Fruit fly (Drosophila melanogaster): ENCODE results near the gene CG16826.
A peak's percentile ranks its signal among the peaks of the same experiment; 100 is the strongest.

Gene CG16826

DNA sequence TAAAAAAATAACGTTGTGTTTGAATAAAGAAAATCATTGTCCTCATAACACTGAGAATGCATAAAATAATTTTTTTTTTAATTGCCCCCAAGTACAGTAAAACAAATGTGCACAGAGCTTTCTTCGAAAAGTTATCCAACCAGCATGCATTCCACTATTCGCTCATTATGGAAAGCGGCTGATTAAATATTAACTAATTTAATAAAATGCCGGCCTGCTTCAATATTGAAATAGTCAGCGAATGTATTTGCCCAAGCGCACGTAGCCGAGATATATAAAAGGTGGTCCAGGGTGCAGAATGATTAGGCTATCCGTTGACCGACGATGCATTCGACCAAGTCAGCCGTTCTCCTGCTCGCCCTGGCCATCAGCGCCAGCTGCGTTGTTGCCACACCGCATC, at the start of gene CG16826:
TSS of gene CG16826 (plus strand) at position 301 of the 400 bp plus-strand sequence.
- TF ChIP-seq EcR (GFP tag; optimal IDR thresholded peaks at IDR 0.05) (no peak), gl (tag; optimal IDR thresholded peaks at IDR 0.05) (no peak), CG12605 (GFP tag; IDR thresholded peaks at IDR 0.05) (no peak), rn (GFP tag; IDR thresholded peaks at IDR 0.05) (no peak), D1 (tag; optimal IDR thresholded peaks at IDR 0.05) (no peak), CG17806 (tag; optimal IDR thresholded peaks at IDR 0.05) (no peak), CG13204 (GFP tag; optimal IDR thresholded peaks at IDR 0.05) (no peak), CG4496 (GFP tag; IDR thresholded peaks at IDR 0.05) (no peak), Snoo (tag; optimal IDR thresholded peaks at IDR 0.05) (no peak), Pif1A (GFP tag; optimal IDR thresholded peaks at IDR 0.05) (no peak), CG8159 (tag; optimal IDR thresholded peaks at IDR 0.05) (no peak), CG15710 (tag; optimal IDR thresholded peaks at IDR 0.05) (no peak), CG10348 (GFP tag; IDR thresholded peaks at IDR 0.05) (no peak), CG34367 (tag; optimal IDR thresholded peaks at IDR 0.05) (no peak), CG9948 (tag; optimal IDR thresholded peaks at IDR 0.05) (no peak), CG32121 (GFP tag; IDR thresholded peaks at IDR 0.05) (no peak), fd96Ca (GFP tag; IDR thresholded peaks at IDR 0.05) (no peak), Ets98B (GFP tag; IDR thresholded peaks at IDR 0.05) (no peak), Pif1B (GFP tag; optimal IDR thresholded peaks at IDR 0.05) (no peak), CG8301 (tag; optimal IDR thresholded peaks at IDR 0.05) (no peak)

dm6 chr2L:13304488-13304887, 43.1 kb upstream of the CG16826 start, which contains the start of gene CG16825:
Gene CG16825, plus strand, starts transcription at chr2L:13304788.
- TF ChIP-seq Pif1B (GFP tag; optimal IDR thresholded peaks at IDR 0.05) (no peak), CG13204 (GFP tag; optimal IDR thresholded peaks at IDR 0.05) (no peak)

DNA sequence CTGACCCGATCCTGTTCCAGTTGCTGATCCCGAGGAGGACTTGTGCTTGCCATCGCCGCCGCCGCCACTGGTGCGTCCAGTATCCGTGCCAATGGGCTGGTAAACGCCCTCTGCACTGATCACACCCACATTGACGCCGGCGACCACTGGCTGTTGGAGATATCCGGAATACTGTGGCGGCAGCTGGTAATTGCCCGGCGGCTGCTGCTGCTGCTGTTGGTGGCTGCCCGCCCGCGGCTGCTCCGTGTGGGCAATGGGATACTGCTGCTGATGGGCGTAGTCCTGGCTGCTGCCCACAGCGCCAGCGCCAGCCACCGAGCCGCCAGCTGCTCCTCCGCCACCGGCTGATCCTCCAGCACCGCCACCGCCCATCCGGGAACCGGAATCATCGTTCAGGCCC, 42.6 kb upstream of the CG16826 start:
- TF ChIP-seq CG8301 (tag; optimal IDR thresholded peaks at IDR 0.05): no peak
- no peak for TF ChIP-seq CG15710 (tag; optimal IDR thresholded peaks at IDR 0.05)
- TF ChIP-seq CG9948 (tag; optimal IDR thresholded peaks at IDR 0.05): no peak
- TF ChIP-seq Pif1B (GFP tag; optimal IDR thresholded peaks at IDR 0.05): no peak

- TF ChIP-seq Pif1B (GFP tag; optimal IDR thresholded peaks at IDR 0.05) (no peak), rn (GFP tag; IDR thresholded peaks at IDR 0.05) (no peak), fd96Ca (GFP tag; IDR thresholded peaks at IDR 0.05) (no peak), CG15710 (tag; optimal IDR thresholded peaks at IDR 0.05) (no peak), CG8159 (tag; optimal IDR thresholded peaks at IDR 0.05) (no peak), CG34367 (tag; optimal IDR thresholded peaks at IDR 0.05) (no peak)
These were observed 40.9 kb upstream of the CG16826 start, which contains the start of gene CG43779 for dm6 chr2L:13306655-13307054. Gene CG43779, minus strand, starts transcription at chr2L:13306755.

DNA sequence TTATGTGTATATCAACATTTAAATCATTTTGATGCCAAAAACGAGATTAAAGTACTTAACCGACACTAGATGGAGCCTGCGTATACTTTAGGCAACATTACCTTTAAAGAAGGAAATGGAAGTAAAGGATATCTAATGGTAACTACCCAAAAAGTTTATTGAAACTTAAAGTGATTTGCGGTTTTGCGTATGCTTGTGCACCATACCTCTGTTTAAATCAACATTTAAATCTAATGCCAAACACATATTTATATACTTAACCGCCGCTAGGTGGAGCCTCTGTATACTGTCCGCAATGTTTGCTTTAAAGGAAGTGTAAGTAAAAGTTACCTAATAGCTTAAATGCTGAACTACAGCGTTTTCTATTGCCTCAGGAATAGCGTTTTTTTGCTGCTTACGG, 21.8 kb upstream of the CG16826 start:
- TF ChIP-seq CG8159 (tag; optimal IDR thresholded peaks at IDR 0.05) (no peak), gl (tag; optimal IDR thresholded peaks at IDR 0.05) (no peak), CG15710 (tag; optimal IDR thresholded peaks at IDR 0.05) (no peak), rn (GFP tag; IDR thresholded peaks at IDR 0.05) (no peak), CG17806 (tag; optimal IDR thresholded peaks at IDR 0.05) (no peak), CG10348 (GFP tag; IDR thresholded peaks at IDR 0.05) (no peak)

DNA sequence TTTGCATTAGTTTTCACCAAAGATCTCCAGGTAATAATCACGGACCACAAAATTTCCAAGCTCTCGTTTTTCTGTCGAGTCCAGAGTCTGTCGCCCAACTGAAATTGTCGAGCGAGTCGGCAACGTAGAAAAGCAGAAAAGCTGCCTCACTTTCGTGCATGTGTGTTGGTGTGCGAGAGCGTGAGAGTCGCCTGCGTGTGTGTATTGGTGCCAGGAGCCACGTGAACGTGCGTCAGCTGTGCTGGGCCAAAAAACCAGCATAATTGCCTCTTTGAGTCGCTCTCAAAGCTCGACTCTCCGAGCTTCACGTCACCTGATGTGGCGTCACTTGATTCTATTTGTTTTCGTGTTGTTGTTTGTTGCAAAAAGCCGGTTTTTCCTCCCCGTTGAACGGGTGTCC, 16.6 kb upstream of the CG16826 start, which contains the start of gene hbt:
TSS of gene hbt (minus strand) at position 101 of the 400 bp plus-strand sequence.
- no peak for TF ChIP-seq gl (tag; optimal IDR thresholded peaks at IDR 0.05)
- TF ChIP-seq Ets98B (GFP tag; IDR thresholded peaks at IDR 0.05): no peak
- TF ChIP-seq rn (GFP tag; IDR thresholded peaks at IDR 0.05): no peak
- TF ChIP-seq Pif1B (GFP tag; optimal IDR thresholded peaks at IDR 0.05): no peak
- TF ChIP-seq Snoo (tag; optimal IDR thresholded peaks at IDR 0.05): no peak
- TF ChIP-seq CG13204 (GFP tag; optimal IDR thresholded peaks at IDR 0.05): no peak
- TF ChIP-seq CG34367 (tag; optimal IDR thresholded peaks at IDR 0.05): no peak
- no peak for TF ChIP-seq CG15710 (tag; optimal IDR thresholded peaks at IDR 0.05)
- TF ChIP-seq CG4496 (GFP tag; IDR thresholded peaks at IDR 0.05): no peak

DNA sequence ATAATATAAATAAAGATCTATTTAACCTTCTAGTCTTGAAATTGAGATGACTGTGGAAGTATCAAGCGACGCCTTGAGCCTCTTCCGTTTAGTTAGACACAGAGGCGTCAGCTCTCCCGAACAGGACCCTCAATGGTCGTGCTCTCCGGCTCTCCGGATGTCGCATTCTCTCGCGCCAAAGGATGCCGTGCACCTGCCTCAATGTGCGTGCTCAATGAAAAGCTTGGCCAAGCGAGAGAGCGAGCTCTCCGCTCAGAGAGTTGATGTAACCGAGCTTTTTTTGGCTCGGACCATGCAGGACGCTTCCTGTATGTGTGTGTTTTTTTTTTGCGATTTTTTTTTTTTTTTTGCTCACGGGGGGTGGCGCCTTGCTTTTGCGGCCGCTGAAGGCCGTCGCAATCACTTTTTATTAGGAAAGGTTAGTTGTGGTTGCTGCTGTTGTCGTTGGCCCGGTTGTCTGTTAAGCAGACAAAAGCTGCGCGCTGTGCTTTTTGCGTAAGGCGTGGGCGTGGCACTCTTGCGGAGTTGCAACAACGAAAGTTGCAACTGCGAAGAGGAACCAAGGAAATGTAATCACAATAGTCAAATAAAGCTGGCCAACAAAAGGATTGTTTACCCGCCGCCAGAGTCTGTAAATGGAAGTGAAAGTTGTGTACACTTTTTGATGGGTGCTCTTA, 15.6 kb upstream of the CG16826 start:
- no peak for TF ChIP-seq fd96Ca (GFP tag; IDR thresholded peaks at IDR 0.05)
- TF ChIP-seq CG13204 (GFP tag; optimal IDR thresholded peaks at IDR 0.05): peak; percentile 16
- no peak for TF ChIP-seq rn (GFP tag; IDR thresholded peaks at IDR 0.05)
- peak; percentile 74 for TF ChIP-seq CG12605 (GFP tag; IDR thresholded peaks at IDR 0.05)
- no peak for TF ChIP-seq EcR (GFP tag; optimal IDR thresholded peaks at IDR 0.05)

dm6 chr2L:13332736-13333135, 14.8 kb upstream of the CG16826 start:
- no peak for TF ChIP-seq Ets98B (GFP tag; IDR thresholded peaks at IDR 0.05)
- TF ChIP-seq D1 (tag; optimal IDR thresholded peaks at IDR 0.05): peak; percentile 16
- TF ChIP-seq gl (tag; optimal IDR thresholded peaks at IDR 0.05): no peak
- TF ChIP-seq CG34367 (tag; optimal IDR thresholded peaks at IDR 0.05): no peak
- TF ChIP-seq Pif1A (GFP tag; optimal IDR thresholded peaks at IDR 0.05): no peak
